Worm (Caenorhabditis elegans): Measurements from ENCODE around the gene gldi-8.

DNA sequence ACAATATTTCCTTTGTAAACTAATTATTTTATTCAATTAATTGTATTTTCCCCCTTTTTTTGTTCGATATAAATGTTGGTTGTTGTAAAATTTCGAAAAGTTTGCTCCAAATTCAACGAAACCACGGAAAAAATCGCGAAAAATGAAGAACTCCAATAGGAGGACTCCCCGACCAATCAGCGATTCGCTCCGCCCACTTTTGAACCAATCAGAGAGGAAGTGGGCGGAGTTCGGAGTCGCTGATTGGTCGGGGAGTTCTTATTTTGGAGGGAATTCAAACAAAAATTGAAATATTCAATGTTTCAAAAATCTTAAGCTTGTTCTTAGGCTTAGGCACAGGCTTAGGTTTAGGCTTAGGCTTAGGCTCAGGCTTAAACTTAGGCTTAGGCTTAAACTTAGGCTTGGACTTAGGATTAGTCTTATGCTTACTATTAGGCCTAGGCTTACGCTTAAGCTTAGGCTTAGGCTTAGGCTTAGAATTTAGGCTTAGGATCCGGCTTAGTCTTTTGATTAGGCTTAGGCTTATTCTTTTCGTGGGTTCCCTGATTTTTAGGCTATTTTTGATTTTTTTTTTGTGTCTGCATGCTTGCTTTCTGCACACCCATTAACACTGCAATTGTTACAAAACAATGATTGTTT lies 41.0 kb upstream of the gldi-8 start:
- no peak for TF ChIP-seq ama-1 (optimal IDR thresholded peaks at IDR 0.05)
- TF ChIP-seq snpc-4 (tag; optimal IDR thresholded peaks at IDR 0.05), result no peak
- TF ChIP-seq ceh-9 (tag; optimal IDR thresholded peaks at IDR 0.05), result no peak
- TF ChIP-seq nhr-28 (tag; optimal IDR thresholded peaks at IDR 0.05), result no peak
- peak; percentile 87 for TF ChIP-seq nfya-1 (tag; optimal IDR thresholded peaks at IDR 0.05; ENCODE audit: insufficient read depth)
- TF ChIP-seq nhr-67 (tag; optimal IDR thresholded peaks at IDR 0.05), result no peak

Data from whole organism, L3 larva.